Worm (Caenorhabditis elegans) whole organism, early embryonic: ENCODE data around the gene K08E7.5.

Source experiments
- B0310.2 ChIP-seq: sonication (generic microtip); optimal IDR thresholded peaks from 2 replicates; lab custom pipeline; 2016; ENCODE audit warnings: mild to moderate bottlenecking, missing genetic modification characterization, missing compliant biosample characterization
- ets-7 ChIP-seq: sonication (generic microtip); optimal IDR thresholded peaks from 2 replicates; lab custom pipeline; 2016; ENCODE audit warnings: missing genotype, missing genetic modification characterization, missing compliant biosample characterization
- flt-1 ChIP-seq: fragments of 200-800 bp; sonication (Bioruptor generic); IDR thresholded peaks from 2 replicates; pipeline ENCODE4 v1.3.6; 2022; ENCODE audit warnings: missing genetic modification characterization, missing compliant biosample characterization
- pes-1 ChIP-seq: fragments of 200-800 bp; sonication (Bioruptor generic); IDR thresholded peaks from 2 replicates; pipeline ENCODE4 v1.3.6; 2022; ENCODE audit warnings: missing genetic modification reagents, missing genetic modification characterization, missing compliant biosample characterization
- scrt-1 ChIP-seq: fragments of 200-800 bp; sonication (Bioruptor generic); IDR thresholded peaks from 2 replicates; pipeline ENCODE4 v1.3.6; 2022; ENCODE audit warnings: missing genetic modification characterization, missing compliant biosample characterization

ce11 chrIV:12620921-12621320 lies 47.8 kb downstream of the K08E7.5 start:
- TF ChIP-seq scrt-1 (GFP tag; lab: Robert Waterston, UW) (no peak), B0310.2 (tag; lab: Kevin White, UChicago) (no peak), flt-1 (GFP tag; lab: Robert Waterston, UW) (no peak), pes-1 (GFP tag; lab: Robert Waterston, UW) (no peak), ets-7 (tag; lab: Kevin White, UChicago) (no peak)
